Worm (Caenorhabditis elegans): ENCODE measurements around the gene F57F4.2.

F57F4.2 gene

DNA sequence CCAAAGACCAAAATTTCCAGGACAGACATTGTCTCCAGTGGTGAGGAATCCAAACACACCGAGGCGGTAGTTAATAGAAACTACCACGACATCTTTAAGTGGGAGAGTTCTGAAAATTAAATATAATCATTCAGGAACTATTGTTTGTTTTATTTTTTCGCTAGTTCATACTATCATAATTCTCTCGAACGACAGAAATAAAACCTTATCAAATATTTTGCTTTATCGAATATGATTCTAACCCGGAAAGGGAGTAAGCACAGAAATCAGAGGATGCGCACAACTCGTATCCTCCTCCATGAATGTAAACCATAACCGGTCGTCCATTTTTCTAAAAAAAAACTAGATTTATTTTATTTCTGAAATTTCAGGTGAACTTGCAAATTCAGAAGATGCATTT, 24.7 kb downstream of the F57F4.2 start:
- TF ChIP-seq ceh-79 (tag; optimal IDR thresholded peaks at IDR 0.05): no peak
- no peak for TF ChIP-seq somi-1 (GFP tag; optimal IDR thresholded peaks at IDR 0.05)
- TF ChIP-seq nfya-2 (GFP tag; IDR thresholded peaks at IDR 0.05): no peak
- TF ChIP-seq him-1 (tag; optimal IDR thresholded peaks at IDR 0.05): no peak
- TF ChIP-seq F52B5.7 (tag; optimal IDR thresholded peaks at IDR 0.05): no peak
- TF ChIP-seq rec-8 (tag; optimal IDR thresholded peaks at IDR 0.05): no peak
- TF ChIP-seq ceh-27 (GFP tag; optimal IDR thresholded peaks at IDR 0.05): no peak
- no peak for TF ChIP-seq ztf-22 (GFP tag; optimal IDR thresholded peaks at IDR 0.05)
- TF ChIP-seq B0261.1 (tag; optimal IDR thresholded peaks at IDR 0.05): no peak
- no peak for TF ChIP-seq K11D2.4 (GFP tag; IDR thresholded peaks at IDR 0.05)
- no peak for TF ChIP-seq Y67H2A.10 (GFP tag; conservative IDR thresholded peaks at IDR 0.05)
- no peak for TF ChIP-seq nhr-179 (tag; optimal IDR thresholded peaks at IDR 0.05)

DNA sequence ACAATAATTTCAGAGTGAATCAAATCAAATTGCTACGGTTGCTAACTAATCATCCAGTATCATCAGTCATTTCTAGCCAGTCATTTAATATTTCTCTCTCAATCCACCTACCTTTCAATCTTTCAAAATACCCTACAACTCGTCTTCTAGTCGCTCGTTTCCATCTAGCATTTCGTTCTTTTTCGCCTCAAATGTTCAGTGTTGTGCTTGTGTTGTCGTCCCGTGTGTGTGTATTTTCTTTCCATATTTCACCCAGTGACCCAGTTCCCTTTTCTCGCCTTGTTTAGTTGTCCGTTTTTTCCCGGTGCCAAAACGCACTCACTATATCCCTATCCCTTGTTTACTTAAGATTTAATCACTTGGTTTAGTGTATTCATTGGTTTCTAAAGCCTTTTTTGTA, 27.8 kb downstream of the F57F4.2 start:
- no peak for TF ChIP-seq Y79H2A.3 (GFP tag; conservative IDR thresholded peaks at IDR 0.05)
- no peak for TF ChIP-seq madf-3 (GFP tag; IDR thresholded peaks at IDR 0.05)
- no peak for TF ChIP-seq egrh-3 (GFP tag; IDR thresholded peaks at IDR 0.05)
- TF ChIP-seq bed-1 (GFP tag; IDR thresholded peaks at IDR 0.05): no peak
- no peak for TF ChIP-seq B0336.3 (GFP tag; IDR thresholded peaks at IDR 0.05)
- no peak for TF ChIP-seq ztf-25 (GFP tag; IDR thresholded peaks at IDR 0.05)
- TF ChIP-seq madf-8 (GFP tag; conservative IDR thresholded peaks at IDR 0.05): no peak
- no peak for TF ChIP-seq mxl-1 (tag; optimal IDR thresholded peaks at IDR 0.05)
- no peak for TF ChIP-seq F10E7.11 (tag; optimal IDR thresholded peaks at IDR 0.05)
- TF ChIP-seq snpc-3.4 (tag; optimal IDR thresholded peaks at IDR 0.05): no peak
- no peak for TF ChIP-seq nhr-120 (GFP tag; IDR thresholded peaks at IDR 0.05)
- no peak for TF ChIP-seq F39B2.1 (GFP tag; IDR thresholded peaks at IDR 0.05)
- no peak for TF ChIP-seq zim-3 (tag; optimal IDR thresholded peaks at IDR 0.05)
- TF ChIP-seq lsl-1 (GFP tag; optimal IDR thresholded peaks at IDR 0.05): no peak
- TF ChIP-seq Y56A3A.18 (GFP tag; IDR thresholded peaks at IDR 0.05): no peak
- TF ChIP-seq tbx-9 (tag; optimal IDR thresholded peaks at IDR 0.05; ENCODE audit: borderline replicate concordance): no peak
- TF ChIP-seq nhr-179 (tag; optimal IDR thresholded peaks at IDR 0.05): no peak
- TF ChIP-seq ceh-40 (GFP tag; IDR thresholded peaks at IDR 0.05): no peak
- TF ChIP-seq snpc-1.1 (tag; optimal IDR thresholded peaks at IDR 0.05; ENCODE audit: insufficient read depth): no peak
- no peak for TF ChIP-seq mel-28 (tag; optimal IDR thresholded peaks at IDR 0.05; ENCODE audit: borderline replicate concordance)

DNA sequence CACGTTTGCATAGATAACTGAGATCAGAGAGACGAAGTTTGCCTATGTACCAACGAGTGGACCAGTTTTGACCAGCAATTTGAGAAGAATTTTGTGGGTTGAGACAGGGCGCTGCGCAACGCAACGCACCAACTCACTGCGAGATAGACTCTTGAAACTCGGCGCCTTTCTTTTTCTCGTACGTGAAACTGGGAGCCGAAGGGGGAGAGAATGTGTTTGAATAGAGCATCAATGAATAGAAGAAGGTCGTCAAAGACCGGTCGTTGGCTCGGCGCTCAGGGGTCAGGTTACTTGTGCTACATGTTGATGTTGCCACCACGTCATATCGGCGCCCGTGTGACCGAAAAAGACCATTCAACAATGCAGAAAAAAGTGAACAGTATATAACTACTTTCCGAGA, 30.0 kb downstream of the F57F4.2 start:
- TF ChIP-seq nhr-27 (tag; optimal IDR thresholded peaks at IDR 0.05): no peak
- no peak for TF ChIP-seq sptf-2 (GFP tag; optimal IDR thresholded peaks at IDR 0.05)
- no peak for TF ChIP-seq cebp-1 (GFP tag; IDR thresholded peaks at IDR 0.05)
- TF ChIP-seq cebp-1 (tag; optimal IDR thresholded peaks at IDR 0.05): peak; percentile 0
- no peak for TF ChIP-seq aptf-3 (GFP tag; IDR thresholded peaks at IDR 0.05)
- TF ChIP-seq mel-28 (tag; optimal IDR thresholded peaks at IDR 0.05; ENCODE audit: borderline replicate concordance): no peak
- TF ChIP-seq ztf-26 (tag; optimal IDR thresholded peaks at IDR 0.05): no peak
- no peak for TF ChIP-seq nhr-179 (tag; optimal IDR thresholded peaks at IDR 0.05)
- no peak for TF ChIP-seq T07F8.4 (tag; optimal IDR thresholded peaks at IDR 0.05)
- TF ChIP-seq zfh-2 (GFP tag; conservative IDR thresholded peaks at IDR 0.05): 0 out of 2 replicates have a peak, but pooled peaks have one; percentile 27
- no peak for TF ChIP-seq lin-54 (GFP tag; optimal IDR thresholded peaks at IDR 0.05)
